Worm (Caenorhabditis elegans) whole organism, L4 larva: ENCODE data around the gene lit-1.

Experiments used
- F37D6.2 ChIP-seq: sonication (generic microtip); optimal IDR thresholded peaks from 2 replicates; lab custom pipeline; 2016; ENCODE audit warnings: mild to moderate bottlenecking, missing genetic modification characterization, missing compliant biosample characterization
- T20F7.1 ChIP-seq: fragments of 200-800 bp; sonication (Bioruptor generic); optimal IDR thresholded peaks from 2 replicates; lab custom pipeline; 2018; ENCODE audit warnings: mild to moderate bottlenecking, missing genetic modification characterization, missing compliant biosample characterization
- Y105C5A.15 ChIP-seq: fragments of 200-800 bp; sonication (Bioruptor generic); IDR thresholded peaks from 2 replicates; pipeline ENCODE4 v1.3.6; 2022; ENCODE audit warnings: missing genetic modification characterization, missing compliant biosample characterization
- Y48G9A.11 ChIP-seq: fragments of 200-800 bp; sonication (Bioruptor generic); IDR thresholded peaks from 2 replicates; pipeline ENCODE4 v1.3.6; 2022; ENCODE audit warnings: missing genetic modification reagents, missing genetic modification characterization, missing compliant biosample characterization
- Y75B8A.6 ChIP-seq: fragments of 200-800 bp; sonication (Bioruptor generic); IDR thresholded peaks from 2 replicates; pipeline ENCODE4 v1.3.6; 2022; ENCODE audit warnings: missing genetic modification reagents, missing genetic modification characterization, missing compliant biosample characterization
- ama-1 ChIP-seq: fragments of 150-350 bp; optimal IDR thresholded peaks from 2 replicates; lab custom pipeline; 2014; ENCODE audit warnings: inconsistent platforms, mixed read lengths
- ceh-28 ChIP-seq: fragments of 150-350 bp; optimal IDR thresholded peaks from 2 replicates; lab custom pipeline; 2014; ENCODE audit warnings: missing biosample characterization, missing genetic modification reagents, missing genetic modification characterization
- ceh-44 ChIP-seq: fragments of 200-800 bp; sonication (Bioruptor generic); IDR thresholded peaks from 2 replicates; pipeline ENCODE4 v1.3.6; 2022; ENCODE audit warnings: missing genetic modification reagents, missing genetic modification characterization, missing compliant biosample characterization
- ceh-82 ChIP-seq: sonication (generic microtip); optimal IDR thresholded peaks from 2 replicates; lab custom pipeline; 2017; ENCODE audit warnings: missing biosample characterization, missing genetic modification characterization
- daf-16 ChIP-seq, 3 experiments: sonication (generic microtip); optimal IDR thresholded peaks; 2 replicates each; lab custom pipeline; 2016 to 2017; ENCODE audit warnings: missing genetic modification characterization in 3 of 3, missing genetic modification reagents in 3 of 3, mild to moderate bottlenecking in 2 of 3, missing compliant biosample characterization in 2 of 3, missing biosample characterization in 1 of 3, moderate library complexity in 1 of 3
- daf-8 ChIP-seq: fragments of 200-800 bp; sonication (Bioruptor generic); IDR thresholded peaks from 2 replicates; pipeline ENCODE4 v1.3.6; 2022; ENCODE audit warnings: missing genetic modification characterization, missing compliant biosample characterization
- dmd-6 ChIP-seq: fragments of 200-800 bp; sonication (Bioruptor generic); IDR thresholded peaks from 2 replicates; pipeline ENCODE4 v1.3.6; 2022; ENCODE audit warnings: missing genetic modification reagents, missing genetic modification characterization, missing compliant biosample characterization
- dve-1 ChIP-seq: sonication (generic microtip); optimal IDR thresholded peaks from 2 replicates; lab custom pipeline; 2017; ENCODE audit warnings: antibody characterized with exemption, mild to moderate bottlenecking, missing genetic modification characterization, missing compliant biosample characterization; ENCODE audit not compliant: insufficient read depth
- hif-1 ChIP-seq, 2 experiments: sonication (generic microtip); optimal IDR thresholded peaks; 2 replicates each; lab custom pipeline; 2016 to 2017; ENCODE audit warnings: missing compliant biosample characterization in 2 of 2, missing genetic modification characterization in 2 of 2, missing genetic modification reagents in 2 of 2, missing genotype in 2 of 2, mild to moderate bottlenecking in 1 of 2
- hlh-30 ChIP-seq: sonication (generic microtip); optimal IDR thresholded peaks from 2 replicates; lab custom pipeline; 2017; ENCODE audit warnings: antibody characterized with exemption, mild to moderate bottlenecking, missing genetic modification characterization, missing compliant biosample characterization; ENCODE audit not compliant: insufficient read depth
- hmg-1.1 ChIP-seq: fragments of 200-800 bp; sonication (Bioruptor generic); IDR thresholded peaks from 2 replicates; pipeline ENCODE4 v1.3.6; 2022; ENCODE audit warnings: missing genetic modification reagents, missing genetic modification characterization, missing compliant biosample characterization
- jun-1 ChIP-seq: fragments of 150-350 bp; optimal IDR thresholded peaks from 2 replicates; lab custom pipeline; 2014; ENCODE audit warnings: missing biosample characterization, missing genetic modification reagents, missing genetic modification characterization
- lim-7 ChIP-seq: fragments of 200-800 bp; sonication (Bioruptor generic); IDR thresholded peaks from 2 replicates; pipeline ENCODE4 v1.3.6; 2022; ENCODE audit warnings: missing genetic modification characterization, missing compliant biosample characterization
- lin-15B ChIP-seq: fragments of 150-350 bp; sonication (generic microtip); optimal IDR thresholded peaks from 3 replicates; lab custom pipeline; 2014; ENCODE audit warnings: missing biosample characterization, missing genetic modification characterization
- mdl-1 ChIP-seq, 2 experiments: fragments of 150-350 bp in 1 of 2; sonication (generic microtip) in 1 of 2; optimal IDR thresholded peaks; 2 replicates each; lab custom pipeline; 2014 to 2017; ENCODE audit warnings: missing biosample characterization in 2 of 2, missing genetic modification characterization in 2 of 2
- mes-2 ChIP-seq: sonication (generic microtip); optimal IDR thresholded peaks from 2 replicates; lab custom pipeline; 2016; ENCODE audit warnings: missing genotype, mild to moderate bottlenecking, missing genetic modification characterization, missing compliant biosample characterization; ENCODE audit not compliant: poor library complexity, severe bottlenecking
- mxl-3 ChIP-seq: fragments of 200-800 bp; sonication (Bioruptor generic); optimal IDR thresholded peaks from 2 replicates; lab custom pipeline; 2018; ENCODE audit warnings: mild to moderate bottlenecking, missing genetic modification characterization, missing compliant biosample characterization
- nhr-111 ChIP-seq: fragments of 200-800 bp; sonication (Bioruptor generic); optimal IDR thresholded peaks from 2 replicates; lab custom pipeline; 2018; ENCODE audit warnings: mild to moderate bottlenecking, missing genetic modification characterization, missing compliant biosample characterization
- nhr-28 ChIP-seq: fragments of 150-350 bp; optimal IDR thresholded peaks from 2 replicates; lab custom pipeline; 2014; ENCODE audit warnings: missing biosample characterization, missing genetic modification characterization
- nhr-48 ChIP-seq: sonication (generic microtip); optimal IDR thresholded peaks from 2 replicates; lab custom pipeline; 2016; ENCODE audit warnings: mild to moderate bottlenecking, missing genetic modification characterization, missing compliant biosample characterization
- nhr-76 ChIP-seq: fragments of 150-350 bp; optimal IDR thresholded peaks from 2 replicates; lab custom pipeline; 2014; ENCODE audit warnings: missing biosample characterization, missing genetic modification characterization
- nhr-77 ChIP-seq: fragments of 150-350 bp; optimal IDR thresholded peaks from 2 replicates; lab custom pipeline; 2014; ENCODE audit warnings: missing biosample characterization, missing genetic modification characterization
- pha-4 ChIP-seq, 2 experiments: fragments of 150-350 bp in 1 of 2; fragments of 200-800 bp in 1 of 2; sonication (Bioruptor generic) in 1 of 2; IDR thresholded peaks in 1 of 2; optimal IDR thresholded peaks in 1 of 2; 2 replicates each; pipeline versions ENCODE4 v1.3.6 to Lab custom; 2014 to 2022; ENCODE audit warnings: missing genetic modification characterization in 2 of 2, missing genetic modification reagents in 2 of 2, missing biosample characterization in 1 of 2, missing compliant biosample characterization in 1 of 2
- php-3 ChIP-seq: fragments of 200-800 bp; sonication (Bioruptor generic); IDR thresholded peaks from 2 replicates; pipeline ENCODE4 v1.3.6; 2022; ENCODE audit warnings: missing genetic modification reagents, missing genetic modification characterization, missing compliant biosample characterization
- pqm-1 ChIP-seq: sonication (generic microtip); optimal IDR thresholded peaks from 2 replicates; lab custom pipeline; 2017; ENCODE audit warnings: missing biosample characterization, missing genetic modification characterization
- saeg-2 ChIP-seq: fragments of 200-800 bp; sonication (Bioruptor generic); IDR thresholded peaks from 2 replicates; pipeline ENCODE4 v1.3.6; 2022; ENCODE audit warnings: missing genetic modification reagents, missing genetic modification characterization, missing compliant biosample characterization
- set-16 ChIP-seq: fragments of 200-800 bp; sonication (Bioruptor generic); IDR thresholded peaks from 2 replicates; pipeline ENCODE4 v1.3.6; 2022; ENCODE audit warnings: missing genetic modification reagents, missing genetic modification characterization, missing compliant biosample characterization
- snpc-1.2 ChIP-seq: fragments of 200-800 bp; sonication (Bioruptor generic); IDR thresholded peaks from 2 replicates; pipeline ENCODE4 v1.3.6; 2022; ENCODE audit warnings: missing genetic modification reagents, missing genetic modification characterization, missing compliant biosample characterization
- snpc-4 ChIP-seq: fragments of 150-350 bp; optimal IDR thresholded peaks from 2 replicates; lab custom pipeline; 2014; ENCODE audit warnings: missing biosample characterization, missing genetic modification characterization
- spr-1 ChIP-seq: sonication (generic microtip); optimal IDR thresholded peaks from 2 replicates; lab custom pipeline; 2016; ENCODE audit warnings: mild to moderate bottlenecking, missing genetic modification characterization, missing compliant biosample characterization
- spr-3 ChIP-seq: fragments of 200-800 bp; sonication (Bioruptor generic); optimal IDR thresholded peaks from 2 replicates; lab custom pipeline; 2018; ENCODE audit warnings: mild to moderate bottlenecking, missing genetic modification characterization, missing compliant biosample characterization
- unc-130 ChIP-seq: sonication (generic microtip); optimal IDR thresholded peaks from 2 replicates; lab custom pipeline; 2016; ENCODE audit warnings: missing genetic modification reagents, missing genetic modification characterization, missing compliant biosample characterization
- unc-62 ChIP-seq, 3 experiments: fragments of 150-350 bp in 1 of 3; sonication (generic microtip); optimal IDR thresholded peaks in 2 of 3; peaks in 1 of 3; 1 replicate in 1 of 3; 2 replicates in 2 of 3; lab custom pipeline; 2014 to 2017; ENCODE audit warnings: missing biosample characterization in 3 of 3, missing genetic modification characterization in 3 of 3, missing genetic modification reagents in 3 of 3, missing genotype in 1 of 3
- vab-7 ChIP-seq: fragments of 200-800 bp; sonication (Bioruptor generic); IDR thresholded peaks from 2 replicates; pipeline ENCODE4 v1.3.6; 2022; ENCODE audit warnings: missing genetic modification reagents, missing genetic modification characterization, missing compliant biosample characterization
- ztf-11 ChIP-seq: fragments of 150-350 bp; optimal IDR thresholded peaks from 2 replicates; lab custom pipeline; 2014; ENCODE audit warnings: missing biosample characterization, missing genetic modification characterization

Gene lit-1

ce11 chrIII:13667739-13668138 lies 34.1 kb upstream of the lit-1 start, which contains the start of gene flp-15:
Gene flp-15 (minus strand): TSS chrIII:13667839.
- TF ChIP-seq lim-7 (GFP tag; lab: Robert Waterston, UW) (no peak), pha-4 (GFP tag; IDR thresholded peaks at IDR 0.05; lab: Robert Waterston, UW) (no peak), pha-4 (tag; optimal IDR thresholded peaks at IDR 0.05; lab: Kevin White, UChicago) (no peak), unc-62 (GFP tag; optimal IDR thresholded peaks at IDR 0.05 in 1 of 2; lab: Kevin White, UChicago) (peak in 1 of 2 experiments; percentile 47), unc-62 (tag; optimal IDR thresholded peaks at IDR 0.05; lab: Kevin White, UChicago) (no peak)

ce11 chrIII:13669519-13669918 lies 32.3 kb upstream of the lit-1 start:
- TF ChIP-seq T20F7.1 (no peak), unc-62 (GFP tag; optimal IDR thresholded peaks at IDR 0.05 in 1 of 2; lab: Kevin White, UChicago) (peak in 1 of 2 experiments; percentile 92), unc-62 (tag; optimal IDR thresholded peaks at IDR 0.05; lab: Kevin White, UChicago) (no peak), ama-1 (lab: Kevin White, UChicago) (no peak), jun-1 (tag; lab: Kevin White, UChicago) (no peak), snpc-1.2 (GFP tag; lab: Robert Waterston, UW) (no peak), nhr-28 (tag; lab: Kevin White, UChicago) (no peak)
- TF ChIP-seq, all 104 proteins: peak for 1

DNA sequence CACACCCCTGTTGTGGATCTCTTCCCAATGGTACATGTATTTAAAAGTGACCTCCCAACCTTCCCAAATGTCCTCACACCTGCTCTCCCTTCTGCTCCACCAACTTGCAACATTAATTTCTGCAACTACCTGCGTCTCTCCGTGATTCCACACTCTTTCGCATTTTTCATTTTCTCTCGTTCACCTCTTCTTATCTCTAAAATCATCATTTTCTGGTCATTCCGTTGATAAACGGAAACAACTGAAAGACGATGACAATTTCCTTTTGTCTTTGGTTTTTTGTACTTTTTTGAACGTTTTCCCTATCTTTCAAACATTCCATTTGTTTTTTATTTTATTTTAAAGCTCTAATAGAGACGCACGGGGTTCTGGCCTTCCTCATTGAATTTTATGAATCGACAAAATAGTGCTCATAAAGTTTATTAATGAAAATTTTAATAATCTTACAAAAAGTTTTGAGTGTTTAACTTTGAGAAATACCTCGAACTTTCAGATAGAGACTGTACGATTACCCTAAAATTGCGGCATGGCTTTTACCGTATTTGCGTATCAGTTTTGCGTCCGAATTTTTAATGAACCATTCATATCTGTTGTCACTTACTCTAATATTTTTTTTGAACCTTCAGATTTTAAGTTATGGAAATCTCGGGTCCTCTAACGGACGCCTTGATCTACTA lies 29.0 kb upstream of the lit-1 start, which contains the start of gene aqp-11:
Gene aqp-11, plus strand, starts transcription at position 627 of the 677 bp plus-strand sequence.
- TF ChIP-seq hlh-30 (tag; lab: Kevin White, UChicago) (peak; percentile 5), ceh-44 (no peak), vab-7 (GFP tag; lab: Robert Waterston, UW) (no peak), set-16 (no peak), nhr-28 (tag; lab: Kevin White, UChicago) (peak; percentile 41), nhr-48 (tag; lab: Kevin White, UChicago) (no peak), F37D6.2 (no peak), hif-1 (tag; optimal IDR thresholded peaks at IDR 0.05; lab: Kevin White, UChicago) (no peak), nhr-76 (no peak), mdl-1 (tag; optimal IDR thresholded peaks at IDR 0.05; lab: Kevin White, UChicago) (no peak), dve-1 (tag; lab: Kevin White, UChicago) (peak; percentile 51), nhr-77 (tag; lab: Kevin White, UChicago) (no peak), ceh-28 (tag; lab: Kevin White, UChicago) (no peak), spr-1 (tag; lab: Kevin White, UChicago) (no peak), lin-15B (tag; lab: Kevin White, UChicago) (no peak), Y75B8A.6 (no peak), nhr-111 (GFP tag; lab: Kevin White, UChicago) (no peak), spr-3 (no peak), daf-8 (GFP tag; lab: Robert Waterston, UW) (no peak), unc-130 (GFP tag; lab: Kevin White, UChicago) (no peak), pqm-1 (tag; lab: Kevin White, UChicago) (peak; percentile 52), hmg-1.1 (GFP tag; lab: Robert Waterston, UW) (no peak), dmd-6 (GFP tag; lab: Robert Waterston, UW) (peak; percentile 48; the same call in 1 of the 2 replicates), mes-2 (tag; lab: Kevin White, UChicago) (no peak), ztf-11 (tag; lab: Kevin White, UChicago) (no peak), Y105C5A.15 (GFP tag; lab: Robert Waterston, UW) (no peak), Y48G9A.11 (GFP tag; lab: Robert Waterston, UW) (no peak), daf-16 (GFP tag; optimal IDR thresholded peaks at IDR 0.05; lab: Kevin White, UChicago) (no peak), daf-16 (tag; optimal IDR thresholded peaks at IDR 0.05; lab: Kevin White, UChicago) (peak; percentile 47), snpc-4 (tag; lab: Kevin White, UChicago) (no peak), mxl-3 (GFP tag; lab: Kevin White, UChicago) (peak; percentile 37), saeg-2 (GFP tag; lab: Robert Waterston, UW) (no peak), ceh-82 (tag; lab: Kevin White, UChicago) (no peak), php-3 (GFP tag; lab: Robert Waterston, UW) (0 out of 2 replicates have a peak, but pooled peaks have one; percentile 47)
